Fruit fly (Drosophila melanogaster) whole organism, embryonic: ENCODE data around the gene Sbp2.

Experiments
- CG10959 ChIP-seq: fragments of 200-800 bp; sonication (Bioruptor generic); IDR thresholded peaks from 2 replicates; pipeline ENCODE4 v1.3.6; 2022; ENCODE audit warnings: missing biosample characterization, missing genetic modification characterization
- CG11504 ChIP-seq: fragments of 200-800 bp; sonication (Bioruptor generic); optimal IDR thresholded peaks from 3 replicates; lab custom pipeline; 2019; ENCODE audit warnings: missing biosample characterization, mild to moderate bottlenecking, missing genetic modification characterization, moderate library complexity
- CG13894 ChIP-seq: fragments of 200-800 bp; sonication (Bioruptor generic); optimal IDR thresholded peaks from 3 replicates; lab custom pipeline; 2018; ENCODE audit warnings: missing biosample characterization, mild to moderate bottlenecking, missing genetic modification characterization, moderate library complexity
- CG14050 ChIP-seq: fragments of 200-800 bp; sonication (Bioruptor generic); IDR thresholded peaks from 3 replicates; pipeline ENCODE4 v1.3.6; 2022; ENCODE audit warnings: missing biosample characterization, missing genetic modification characterization
- CG15269 ChIP-seq: fragments of 200-800 bp; sonication (Bioruptor generic); optimal IDR thresholded peaks from 2 replicates; lab custom pipeline; 2018; ENCODE audit warnings: missing biosample characterization, mild to moderate bottlenecking, missing genetic modification characterization, moderate library complexity
- CG1647 ChIP-seq: fragments of 200-800 bp; sonication (Bioruptor generic); optimal IDR thresholded peaks from 3 replicates; lab custom pipeline; 2016; ENCODE audit warnings: missing biosample characterization, missing genetic modification characterization
- CG16779 ChIP-seq: fragments of 200-800 bp; sonication (Bioruptor generic); IDR thresholded peaks from 2 replicates; pipeline ENCODE4 v1.3.6; 2022; ENCODE audit warnings: missing biosample characterization, missing genetic modification characterization
- CG18599 ChIP-seq: fragments of 200-800 bp; sonication (Bioruptor generic); optimal IDR thresholded peaks from 3 replicates; lab custom pipeline; 2017; ENCODE audit warnings: missing biosample characterization, missing genetic modification characterization, mild to moderate bottlenecking, moderate library complexity, missing genetic modification reagents
- CG2202 ChIP-seq: fragments of 200-800 bp; sonication (Bioruptor generic); optimal IDR thresholded peaks from 2 replicates; lab custom pipeline; 2018; ENCODE audit warnings: missing biosample characterization, mild to moderate bottlenecking, missing genetic modification characterization
- CG2875 ChIP-seq: fragments of 200-800 bp; sonication (Bioruptor generic); optimal IDR thresholded peaks from 2 replicates; lab custom pipeline; 2017; ENCODE audit warnings: missing biosample characterization, mild to moderate bottlenecking, missing genetic modification characterization, missing genetic modification reagents
- CG3281 ChIP-seq: fragments of 200-800 bp; sonication (Bioruptor generic); optimal IDR thresholded peaks from 3 replicates; lab custom pipeline; 2017; ENCODE audit warnings: missing biosample characterization, mild to moderate bottlenecking, missing genetic modification characterization
- CG3847 ChIP-seq: fragments of 200-800 bp; sonication (Bioruptor generic); IDR thresholded peaks from 2 replicates; pipeline ENCODE4 v1.3.6; 2022; ENCODE audit warnings: missing biosample characterization, missing genetic modification characterization
- CG4282 ChIP-seq: fragments of 200-800 bp; sonication (Bioruptor generic); optimal IDR thresholded peaks from 2 replicates; lab custom pipeline; 2016; ENCODE audit warnings: missing biosample characterization, missing genetic modification characterization
- CG4617 ChIP-seq: fragments of 200-800 bp; sonication (Bioruptor generic); optimal IDR thresholded peaks from 3 replicates; lab custom pipeline; 2016; ENCODE audit warnings: missing biosample characterization, missing genetic modification characterization, borderline replicate concordance
- CG6813 ChIP-seq: fragments of 200-800 bp; sonication (Bioruptor generic); optimal IDR thresholded peaks from 2 replicates; lab custom pipeline; 2017; ENCODE audit warnings: missing biosample characterization, missing genetic modification characterization, mild to moderate bottlenecking, moderate library complexity, missing genetic modification reagents
- CG7271 ChIP-seq: fragments of 200-800 bp; sonication (Bioruptor generic); optimal IDR thresholded peaks from 2 replicates; lab custom pipeline; 2018; ENCODE audit warnings: missing biosample characterization, mild to moderate bottlenecking, missing genetic modification characterization, moderate library complexity
- CG8478 ChIP-seq: fragments of >200 bp; optimal IDR thresholded peaks from 2 replicates; lab custom pipeline; 2018
- CG9817 ChIP-seq: fragments of 200-800 bp; sonication (Bioruptor generic); optimal IDR thresholded peaks from 2 replicates; lab custom pipeline; 2018; ENCODE audit warnings: missing biosample characterization, mild to moderate bottlenecking, missing genetic modification characterization, moderate library complexity
- CG9876 ChIP-seq: fragments of 200-800 bp; sonication (Bioruptor generic); optimal IDR thresholded peaks from 2 replicates; lab custom pipeline; 2016; ENCODE audit warnings: missing biosample characterization, missing genetic modification characterization
- CrebB ChIP-seq: fragments of 200-800 bp; sonication (Bioruptor generic); optimal IDR thresholded peaks from 3 replicates; lab custom pipeline; 2018; ENCODE audit warnings: missing biosample characterization, mild to moderate bottlenecking, missing genetic modification characterization
- Ets65A ChIP-seq: fragments of 200-800 bp; sonication (Bioruptor generic); peaks from one replicate; lab custom pipeline; 2016; ENCODE audit warnings: missing biosample characterization, missing genetic modification characterization
- HLH54F ChIP-seq: fragments of 200-800 bp; sonication (Bioruptor generic); optimal IDR thresholded peaks from 3 replicates; lab custom pipeline; 2016; ENCODE audit warnings: missing biosample characterization, missing genetic modification characterization
- HmgZ ChIP-seq: fragments of 200-800 bp; sonication (Bioruptor generic); optimal IDR thresholded peaks from 2 replicates; lab custom pipeline; 2018; ENCODE audit warnings: missing biosample characterization, mild to moderate bottlenecking, missing genetic modification characterization
- Med ChIP-seq: fragments of 200-800 bp; sonication (Bioruptor generic); peaks from one replicate; lab custom pipeline; 2016; ENCODE audit warnings: missing biosample characterization, missing genetic modification characterization, mild to moderate bottlenecking, inconsistent platforms, moderate library complexity
- Nf-YC ChIP-seq: fragments of 200-800 bp; optimal IDR thresholded peaks from 3 replicates; lab custom pipeline; 2019; ENCODE audit warnings: missing biosample characterization, mild to moderate bottlenecking, missing genetic modification characterization, moderate library complexity
- PHDP ChIP-seq: fragments of 200-800 bp; sonication (Bioruptor generic); optimal IDR thresholded peaks from 3 replicates; lab custom pipeline; 2018; ENCODE audit warnings: missing biosample characterization, mild to moderate bottlenecking, missing genetic modification characterization, moderate library complexity
- Sox102F ChIP-seq: fragments of 200-800 bp; sonication (Bioruptor generic); optimal IDR thresholded peaks from 2 replicates; lab custom pipeline; 2018; ENCODE audit warnings: missing biosample characterization, mild to moderate bottlenecking, missing genetic modification characterization, moderate library complexity
- Sry-δ ChIP-seq: fragments of 200-800 bp; sonication (Bioruptor generic); optimal IDR thresholded peaks from 2 replicates; lab custom pipeline; 2016; ENCODE audit warnings: missing biosample characterization, missing genetic modification characterization
- al ChIP-seq: fragments of 200-800 bp; sonication (Bioruptor generic); IDR thresholded peaks from 2 replicates; pipeline ENCODE4 v1.3.6; 2022; ENCODE audit warnings: missing biosample characterization, missing genetic modification characterization
- ap ChIP-seq: fragments of 200-800 bp; sonication (Bioruptor generic); IDR thresholded peaks from 2 replicates; pipeline ENCODE4 v1.3.6; 2022; ENCODE audit warnings: missing biosample characterization, missing genetic modification characterization
- bigmax ChIP-seq: fragments of 200-800 bp; sonication (Bioruptor generic); optimal IDR thresholded peaks from 2 replicates; lab custom pipeline; 2018; ENCODE audit warnings: missing biosample characterization, mild to moderate bottlenecking, missing genetic modification characterization
- dm ChIP-seq: fragments of 200-800 bp; sonication (Bioruptor generic); optimal IDR thresholded peaks from 3 replicates; lab custom pipeline; 2016; ENCODE audit warnings: missing biosample characterization, missing genetic modification characterization
- dmrt99B ChIP-seq: fragments of 200-800 bp; sonication (Bioruptor generic); optimal IDR thresholded peaks from 2 replicates; lab custom pipeline; 2018; ENCODE audit warnings: missing biosample characterization, mild to moderate bottlenecking, missing genetic modification characterization, moderate library complexity
- eyg ChIP-seq: fragments of 200-800 bp; sonication (Bioruptor generic); optimal IDR thresholded peaks from 3 replicates; lab custom pipeline; 2016; ENCODE audit warnings: missing biosample characterization, missing genetic modification characterization
- gfzf ChIP-seq: fragments of 200-800 bp; sonication (Bioruptor generic); optimal IDR thresholded peaks from 2 replicates; lab custom pipeline; 2016; ENCODE audit warnings: missing biosample characterization, mild to moderate bottlenecking, missing genetic modification characterization, moderate library complexity
- ind ChIP-seq: fragments of 200-800 bp; sonication (Bioruptor generic); optimal IDR thresholded peaks from 3 replicates; lab custom pipeline; 2016; ENCODE audit warnings: missing biosample characterization, missing genetic modification characterization
- odd ChIP-seq: fragments of 200-800 bp; sonication (Bioruptor generic); optimal IDR thresholded peaks from 2 replicates; lab custom pipeline; 2017; ENCODE audit warnings: missing biosample characterization, mild to moderate bottlenecking, missing genetic modification characterization
- p53 ChIP-seq: fragments of 200-800 bp; sonication (Bioruptor generic); optimal IDR thresholded peaks from 2 replicates; lab custom pipeline; 2016; ENCODE audit warnings: missing biosample characterization, missing genetic modification characterization
- prd ChIP-seq, 3 experiments: fragments of >200 bp in 2 of 3; fragments of 200-800 bp in 1 of 3; sonication (Bioruptor generic) in 1 of 3; optimal IDR thresholded peaks in 2 of 3; IDR thresholded peaks in 1 of 3; 2 replicates in 2 of 3; 3 replicates in 1 of 3; pipeline versions ENCODE4 v1.3.6 to Lab custom; 2017 to 2022; ENCODE audit warnings: missing biosample characterization in 1 of 3, missing genetic modification characterization in 1 of 3
- slbo ChIP-seq: fragments of 200-800 bp; sonication (Bioruptor generic); IDR thresholded peaks from 2 replicates; pipeline ENCODE4 v1.3.6; 2022; ENCODE audit warnings: missing biosample characterization, missing genetic modification characterization
- slp2 ChIP-seq: fragments of 200-800 bp; sonication (Bioruptor generic); optimal IDR thresholded peaks from 2 replicates; lab custom pipeline; 2016; ENCODE audit warnings: missing biosample characterization, missing genetic modification characterization
- sqz ChIP-seq: fragments of 200-800 bp; sonication (Bioruptor generic); optimal IDR thresholded peaks from 3 replicates; lab custom pipeline; 2018; ENCODE audit warnings: missing biosample characterization, mild to moderate bottlenecking, missing genetic modification characterization
- sr ChIP-seq: fragments of 200-800 bp; sonication (Bioruptor generic); IDR thresholded peaks from 3 replicates; pipeline ENCODE4 v1.3.6; 2022; ENCODE audit warnings: missing biosample characterization, missing genetic modification characterization
- sug ChIP-seq: fragments of 200-800 bp; optimal IDR thresholded peaks from 2 replicates; lab custom pipeline; 2019; ENCODE audit warnings: missing biosample characterization, mild to moderate bottlenecking, missing genetic modification characterization, moderate library complexity
- tgo ChIP-seq: fragments of 200-800 bp; sonication (Bioruptor generic); IDR thresholded peaks from 3 replicates; pipeline ENCODE4 v1.3.6; 2022; ENCODE audit warnings: missing biosample characterization, missing genetic modification characterization
- tll ChIP-seq, 2 experiments: fragments of 200-800 bp in 1 of 2; fragments of >200 bp in 1 of 2; sonication (Bioruptor generic) in 1 of 2; optimal IDR thresholded peaks; 2 replicates each; lab custom pipeline; 2017 to 2019; ENCODE audit warnings: missing biosample characterization in 2 of 2, missing genetic modification characterization in 2 of 2, mild to moderate bottlenecking in 1 of 2, moderate library complexity in 1 of 2
- twi ChIP-seq: fragments of 200-800 bp; optimal IDR thresholded peaks from 2 replicates; lab custom pipeline; 2019; ENCODE audit warnings: missing biosample characterization, mild to moderate bottlenecking, missing genetic modification characterization, moderate library complexity
- vfl ChIP-seq: fragments of 200-800 bp; sonication (Bioruptor generic); optimal IDR thresholded peaks from 2 replicates; lab custom pipeline; 2016; ENCODE audit warnings: missing biosample characterization, missing genetic modification characterization
- wdn ChIP-seq: fragments of 200-800 bp; sonication (Bioruptor generic); IDR thresholded peaks from 2 replicates; pipeline ENCODE4 v1.3.6; 2022; ENCODE audit warnings: missing biosample characterization, missing genetic modification characterization
- wek ChIP-seq: fragments of 200-800 bp; sonication (Bioruptor generic); optimal IDR thresholded peaks from 3 replicates; lab custom pipeline; 2018; ENCODE audit warnings: missing biosample characterization, mild to moderate bottlenecking, missing genetic modification characterization, moderate library complexity
- zf30C ChIP-seq: fragments of 200-800 bp; sonication (Bioruptor generic); optimal IDR thresholded peaks from 3 replicates; lab custom pipeline; 2018; ENCODE audit warnings: missing biosample characterization, mild to moderate bottlenecking, missing genetic modification characterization

Sbp2 gene

DNA sequence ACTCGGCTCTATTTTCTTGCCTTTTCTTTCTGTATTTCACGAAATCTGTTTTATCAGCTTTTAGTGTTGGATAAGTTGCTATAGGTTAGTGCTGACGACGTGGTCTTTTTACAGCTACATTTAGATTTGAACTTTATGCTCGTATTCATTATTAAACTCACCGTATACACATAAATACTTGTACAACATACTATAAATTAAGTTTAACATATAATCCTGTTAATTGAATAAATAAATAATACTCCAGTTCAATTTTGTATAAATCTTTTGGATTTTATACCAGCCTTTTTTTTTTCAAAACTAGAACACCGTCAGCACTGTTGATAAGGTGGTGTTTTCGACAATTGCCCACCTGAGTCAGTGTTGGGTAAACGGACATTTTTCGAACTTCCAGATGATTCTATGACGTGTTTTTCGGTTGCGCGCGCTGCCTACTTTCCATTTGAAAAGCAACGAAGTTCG is 5.0 kb downstream of the Sbp2 start, which contains the start of gene BI-1 (continued):
- TF ChIP-seq sr (GFP tag; lab: Robert Waterston, UW) (no peak), HLH54F (peak; percentile 38), CG7271 (no peak), CG11504 (tag; lab: Kevin White, UChicago) (no peak), ap (GFP tag; lab: Robert Waterston, UW) (no peak), CG10959 (no peak), CG4617 (GFP tag; lab: Kevin White, UChicago) (peak; percentile 63), wek (GFP tag; lab: Kevin White, UChicago) (no peak), CG1647 (peak; percentile 41), eyg (no peak), vfl (peak; percentile 33), wdn (GFP tag; lab: Robert Waterston, UW) (no peak), Ets65A (GFP tag; lab: Kevin White, UChicago) (peak; percentile 94), slp2 (GFP tag; lab: Kevin White, UChicago) (no peak), CG18599 (GFP tag; lab: Kevin White, UChicago) (peak; percentile 81), CG2875 (GFP tag; lab: Kevin White, UChicago) (peak; percentile 15), CG16779 (GFP tag; lab: Robert Waterston, UW) (no peak), p53 (no peak), CG9817 (tag; lab: Kevin White, UChicago) (peak; percentile 66), twi (tag; lab: Kevin White, UChicago) (peak; percentile 61), CG3847 (peak; percentile 84), CG14050 (GFP tag; lab: Robert Waterston, UW) (no peak), gfzf (GFP tag; lab: Kevin White, UChicago) (peak; percentile 15), prd (optimal IDR thresholded peaks at IDR 0.05; lab: Kevin White, UChicago) (no peak), prd (GFP tag; IDR thresholded peaks at IDR 0.05; lab: Robert Waterston, UW) (peak; percentile 58; the same call in 2 of the 3 replicates), CG8478 (lab: Kevin White, UChicago) (no peak), al (GFP tag; lab: Robert Waterston, UW) (peak; percentile 53), slbo (GFP tag; lab: Robert Waterston, UW) (peak; percentile 54), sqz (no peak), dm (GFP tag; lab: Kevin White, UChicago) (no peak), CG2202 (tag; lab: Kevin White, UChicago) (no peak), PHDP (tag; lab: Kevin White, UChicago) (peak; percentile 57), CG4282 (GFP tag; lab: Kevin White, UChicago) (no peak), zf30C (GFP tag; lab: Kevin White, UChicago) (no peak), sug (peak; percentile 88), CG15269 (tag; lab: Kevin White, UChicago) (no peak), tgo (GFP tag; lab: Robert Waterston, UW) (peak; percentile 45; the same call in 2 of the 3 replicates), odd (GFP tag; lab: Kevin White, UChicago) (no peak), CG13894 (no peak), CG6813 (GFP tag; lab: Kevin White, UChicago) (no peak), CG3281 (GFP tag; lab: Kevin White, UChicago) (peak; percentile 82), tll (GFP tag; optimal IDR thresholded peaks at IDR 0.05; lab: Kevin White, UChicago) (no peak), HmgZ (tag; lab: Kevin White, UChicago) (peak; percentile 73), bigmax (GFP tag; lab: Kevin White, UChicago) (no peak), dmrt99B (no peak), Med (GFP tag; lab: Kevin White, UChicago) (peak; percentile 66), Sox102F (GFP tag; lab: Kevin White, UChicago) (no peak), ind (GFP tag; lab: Kevin White, UChicago) (peak; percentile 65), CrebB (peak; percentile 18), Sry-δ (peak; percentile 13), CG9876 (no peak), Nf-YC (tag; lab: Kevin White, UChicago) (peak; percentile 74)
